Worm (Caenorhabditis elegans): ENCODE data around the gene math-19.
"Not testable (repeated sequence)": the region's sequence is repeated elsewhere in the genome, so short reads cannot be mapped to it uniquely, and the experiment has no call there.

The math-19 gene

DNA sequence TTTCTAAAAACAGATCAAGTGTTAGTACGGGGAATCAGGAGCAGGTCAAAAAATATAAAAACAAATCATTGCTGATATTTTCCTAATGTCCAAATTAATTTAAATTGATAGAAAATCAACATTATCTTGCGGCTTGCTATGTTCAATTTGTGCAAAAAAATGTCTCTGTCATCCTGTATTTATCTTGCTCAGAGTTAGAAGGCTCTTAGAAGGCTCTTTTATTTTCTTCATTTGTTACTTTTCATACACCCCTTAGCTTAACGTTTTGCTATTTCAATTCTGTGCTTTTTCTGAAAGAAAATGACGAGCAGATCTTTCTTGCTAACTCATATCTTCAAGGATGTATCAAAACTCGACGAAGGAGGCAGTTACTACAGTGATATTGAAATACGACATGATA is at the start of gene math-19:
math-19 (plus strand) TSS at position 301 of the 400 bp plus-strand sequence.
- not testable (repeated sequence) for TF ChIP-seq ztf-29 (GFP tag; IDR thresholded peaks at IDR 0.05); T22C8.4 (GFP tag; IDR thresholded peaks at IDR 0.05); klf-2 (GFP tag; conservative IDR thresholded peaks at IDR 0.05)

DNA sequence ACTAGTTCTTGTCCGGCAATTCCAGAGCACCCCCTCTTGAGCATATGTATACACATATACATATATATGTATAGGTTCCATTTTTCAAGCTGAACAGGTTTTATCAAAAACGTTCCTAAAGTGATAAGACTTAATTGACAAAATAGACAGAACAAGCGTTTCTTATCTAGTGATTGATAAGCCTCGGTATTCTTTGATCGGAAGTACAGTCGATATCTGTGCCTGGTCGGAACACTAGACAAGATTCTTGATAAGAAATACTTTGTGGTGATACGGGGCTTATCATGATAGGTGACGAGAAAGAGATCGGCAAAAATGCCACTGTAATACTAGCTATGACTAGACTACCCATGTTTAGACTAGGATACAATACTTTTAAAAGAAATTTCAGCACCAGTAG is 49.5 kb upstream of the math-19 start:
- no peak for TF ChIP-seq ztf-23 (GFP tag; IDR thresholded peaks at IDR 0.05)
- TF ChIP-seq med-1 (GFP tag; optimal IDR thresholded peaks at IDR 0.05; ENCODE audit: insufficient read depth): no peak
- TF ChIP-seq klf-2 (GFP tag; conservative IDR thresholded peaks at IDR 0.05): no peak
- no peak for TF ChIP-seq cog-1 (tag; optimal IDR thresholded peaks at IDR 0.05)
- TF ChIP-seq tab-1 (GFP tag; IDR thresholded peaks at IDR 0.05): no peak
- TF ChIP-seq ref-1 (GFP tag; conservative IDR thresholded peaks at IDR 0.05): no peak
- no peak for TF ChIP-seq flt-1 (GFP tag; IDR thresholded peaks at IDR 0.05)
- TF ChIP-seq ztf-29 (GFP tag; IDR thresholded peaks at IDR 0.05): no peak
- no peak for TF ChIP-seq T22C8.4 (GFP tag; IDR thresholded peaks at IDR 0.05)

DNA sequence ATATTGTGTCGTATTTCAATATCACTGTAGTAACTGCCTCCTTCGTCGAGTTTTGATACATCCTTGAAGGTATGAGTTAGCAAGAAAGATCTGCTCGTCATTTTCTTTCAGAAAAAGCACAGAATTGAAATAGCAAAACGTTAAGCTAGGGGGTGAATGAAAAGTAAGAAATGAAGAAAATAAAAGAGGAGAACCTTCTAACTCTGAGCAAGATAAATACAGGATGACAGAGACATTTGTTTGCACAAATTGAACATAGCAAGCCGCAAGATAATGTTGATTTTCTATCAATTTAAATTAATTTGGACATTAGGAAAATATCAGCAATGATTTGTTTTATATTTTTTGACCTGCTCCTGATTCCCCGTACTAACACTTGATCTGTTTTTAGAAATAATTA is 43.1 kb upstream of the math-19 start, which contains the start of gene math-49:
math-49 (minus strand) TSS at position 101 of the 400 bp plus-strand sequence.
- TF ChIP-seq klf-2 (GFP tag; conservative IDR thresholded peaks at IDR 0.05); flt-1 (GFP tag; IDR thresholded peaks at IDR 0.05); med-1 (GFP tag; optimal IDR thresholded peaks at IDR 0.05; ENCODE audit: insufficient read depth): not testable (repeated sequence)

DNA sequence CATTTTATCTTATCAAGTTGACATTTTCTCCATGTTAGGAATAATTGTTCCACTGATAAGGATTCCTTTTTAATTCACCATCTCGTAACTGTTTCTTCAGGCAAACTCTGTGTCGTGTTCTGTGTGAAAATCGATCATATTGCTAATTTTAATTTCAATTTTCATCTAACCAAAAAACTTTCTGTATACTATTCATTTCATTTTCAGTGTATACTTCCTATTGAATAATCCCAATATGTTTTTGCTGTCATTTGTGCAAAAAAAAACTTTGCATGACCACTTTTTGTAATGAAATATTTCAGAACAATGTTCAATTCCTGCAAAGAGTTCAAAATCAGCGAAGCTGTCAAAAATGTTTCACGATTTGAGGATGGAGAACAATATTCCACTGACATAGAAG is 11.7 kb upstream of the math-19 start, which contains the start of gene Y16E11A.4:
Y16E11A.4 (plus strand) TSS at position 301 of the 400 bp plus-strand sequence.
- TF ChIP-seq tab-1 (GFP tag; IDR thresholded peaks at IDR 0.05) (no peak), ztf-29 (GFP tag; IDR thresholded peaks at IDR 0.05) (no peak), ref-1 (GFP tag; conservative IDR thresholded peaks at IDR 0.05) (no peak), ztf-23 (GFP tag; IDR thresholded peaks at IDR 0.05) (no peak), T22C8.4 (GFP tag; IDR thresholded peaks at IDR 0.05) (no peak), med-1 (GFP tag; optimal IDR thresholded peaks at IDR 0.05; ENCODE audit: insufficient read depth) (no peak), klf-2 (GFP tag; conservative IDR thresholded peaks at IDR 0.05) (no peak), flt-1 (GFP tag; IDR thresholded peaks at IDR 0.05) (no peak), cog-1 (tag; optimal IDR thresholded peaks at IDR 0.05) (no peak)

DNA sequence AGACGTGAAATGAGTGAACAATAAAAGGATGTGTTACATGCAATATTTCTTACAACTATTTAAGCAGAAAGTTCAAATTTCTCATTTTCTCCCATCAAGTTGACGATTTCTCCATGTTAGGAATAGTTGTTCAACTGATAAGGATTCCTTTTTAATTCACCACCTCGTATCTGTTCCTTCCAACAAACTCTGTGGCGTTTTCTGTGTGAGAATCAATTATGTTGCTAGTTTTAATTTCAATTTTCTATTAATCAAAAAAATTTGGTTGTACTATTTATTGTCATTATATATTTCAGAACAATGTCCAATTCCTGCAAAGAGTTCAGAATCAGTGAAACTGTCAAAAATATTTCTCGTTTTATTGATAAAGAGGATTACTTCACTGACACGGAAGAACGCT is 9.7 kb upstream of the math-19 start, which contains the start of gene math-44:
math-44 (plus strand) TSS at position 301 of the 400 bp plus-strand sequence.
- TF ChIP-seq cog-1 (tag; optimal IDR thresholded peaks at IDR 0.05) (no peak), ztf-29 (GFP tag; IDR thresholded peaks at IDR 0.05) (no peak), med-1 (GFP tag; optimal IDR thresholded peaks at IDR 0.05; ENCODE audit: insufficient read depth) (no peak), ref-1 (GFP tag; conservative IDR thresholded peaks at IDR 0.05) (no peak), ztf-23 (GFP tag; IDR thresholded peaks at IDR 0.05) (no peak), tab-1 (GFP tag; IDR thresholded peaks at IDR 0.05) (no peak), klf-2 (GFP tag; conservative IDR thresholded peaks at IDR 0.05) (no peak), flt-1 (GFP tag; IDR thresholded peaks at IDR 0.05) (no peak), T22C8.4 (GFP tag; IDR thresholded peaks at IDR 0.05) (no peak)

DNA sequence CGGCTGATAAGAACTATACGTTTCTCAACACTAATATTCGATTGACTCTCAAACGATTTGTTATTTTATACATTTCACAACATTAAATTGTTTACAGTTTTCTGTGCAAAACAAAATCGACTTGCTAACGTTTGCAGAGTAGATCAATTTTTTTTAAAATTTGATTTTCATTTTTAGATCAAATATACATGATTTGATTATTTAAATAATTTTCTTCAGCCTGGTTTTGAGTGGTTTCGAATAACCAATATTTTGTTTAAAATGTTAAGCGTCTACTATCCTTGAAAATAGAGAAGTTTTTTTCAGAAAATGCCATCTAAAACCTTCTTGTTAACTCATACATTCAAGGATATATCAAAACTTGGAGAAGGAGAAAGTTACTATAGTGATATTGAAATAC is 4.9 kb upstream of the math-19 start, which contains the start of gene math-21:
math-21 (plus strand) TSS at position 301 of the 400 bp plus-strand sequence.
- TF ChIP-seq ref-1 (GFP tag; conservative IDR thresholded peaks at IDR 0.05) (no peak), ztf-29 (GFP tag; IDR thresholded peaks at IDR 0.05) (no peak), med-1 (GFP tag; optimal IDR thresholded peaks at IDR 0.05; ENCODE audit: insufficient read depth) (no peak), cog-1 (tag; optimal IDR thresholded peaks at IDR 0.05) (no peak), ztf-23 (GFP tag; IDR thresholded peaks at IDR 0.05) (no peak), tab-1 (GFP tag; IDR thresholded peaks at IDR 0.05) (no peak), flt-1 (GFP tag; IDR thresholded peaks at IDR 0.05) (no peak), klf-2 (GFP tag; conservative IDR thresholded peaks at IDR 0.05) (no peak), T22C8.4 (GFP tag; IDR thresholded peaks at IDR 0.05) (no peak)

DNA sequence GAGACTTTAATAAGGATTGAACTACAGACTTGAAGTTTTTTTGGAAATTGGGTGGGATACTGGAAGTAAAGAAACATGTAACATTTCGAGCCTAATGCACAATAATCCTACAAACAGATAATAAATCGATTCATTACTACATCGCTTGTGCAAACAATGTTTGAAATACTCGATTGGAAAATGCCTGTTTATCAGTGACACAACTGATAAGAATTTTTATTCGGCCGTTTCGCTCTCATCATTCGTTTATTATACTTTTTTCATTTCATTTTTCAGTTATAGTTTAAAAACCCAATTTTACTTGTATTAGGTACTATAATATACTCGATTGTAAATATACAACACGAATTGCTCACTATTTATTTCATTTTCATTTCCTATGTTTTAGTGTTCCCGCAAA is 2.9 kb upstream of the math-19 start:
- TF ChIP-seq tab-1 (GFP tag; IDR thresholded peaks at IDR 0.05) (no peak), cog-1 (tag; optimal IDR thresholded peaks at IDR 0.05) (no peak), ref-1 (GFP tag; conservative IDR thresholded peaks at IDR 0.05) (no peak), ztf-29 (GFP tag; IDR thresholded peaks at IDR 0.05) (no peak), flt-1 (GFP tag; IDR thresholded peaks at IDR 0.05) (no peak), ztf-23 (GFP tag; IDR thresholded peaks at IDR 0.05) (no peak), T22C8.4 (GFP tag; IDR thresholded peaks at IDR 0.05) (no peak), med-1 (GFP tag; optimal IDR thresholded peaks at IDR 0.05; ENCODE audit: insufficient read depth) (no peak), klf-2 (GFP tag; conservative IDR thresholded peaks at IDR 0.05) (no peak)

DNA sequence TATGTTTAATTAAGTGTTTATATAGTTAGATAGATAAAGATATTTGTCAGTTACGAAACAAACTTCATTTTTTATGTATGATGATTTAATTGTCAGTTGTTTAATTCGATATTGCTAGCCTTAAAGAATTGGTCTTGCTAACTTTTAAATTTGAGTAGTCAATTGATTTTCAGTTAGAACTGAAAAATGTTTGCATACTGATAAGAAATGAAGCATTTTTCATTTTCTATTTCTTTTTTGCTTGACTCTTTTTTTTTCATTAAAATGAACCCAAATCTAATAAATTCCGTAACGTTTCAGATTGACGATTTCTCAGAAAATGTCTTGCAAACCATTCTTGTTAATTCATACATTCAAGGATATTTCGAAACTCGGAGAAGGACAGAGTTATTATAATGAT is 2.4 kb upstream of the math-19 start, which contains the start of gene math-20:
math-20 (plus strand) TSS at position 301 of the 400 bp plus-strand sequence.
- no peak for TF ChIP-seq ztf-23 (GFP tag; IDR thresholded peaks at IDR 0.05)
- TF ChIP-seq ref-1 (GFP tag; conservative IDR thresholded peaks at IDR 0.05): no peak
- no peak for TF ChIP-seq klf-2 (GFP tag; conservative IDR thresholded peaks at IDR 0.05)
- TF ChIP-seq tab-1 (GFP tag; IDR thresholded peaks at IDR 0.05): no peak
- TF ChIP-seq cog-1 (tag; optimal IDR thresholded peaks at IDR 0.05): no peak
- no peak for TF ChIP-seq med-1 (GFP tag; optimal IDR thresholded peaks at IDR 0.05; ENCODE audit: insufficient read depth)
- no peak for TF ChIP-seq ztf-29 (GFP tag; IDR thresholded peaks at IDR 0.05)
- TF ChIP-seq T22C8.4 (GFP tag; IDR thresholded peaks at IDR 0.05): no peak
- no peak for TF ChIP-seq flt-1 (GFP tag; IDR thresholded peaks at IDR 0.05)

DNA sequence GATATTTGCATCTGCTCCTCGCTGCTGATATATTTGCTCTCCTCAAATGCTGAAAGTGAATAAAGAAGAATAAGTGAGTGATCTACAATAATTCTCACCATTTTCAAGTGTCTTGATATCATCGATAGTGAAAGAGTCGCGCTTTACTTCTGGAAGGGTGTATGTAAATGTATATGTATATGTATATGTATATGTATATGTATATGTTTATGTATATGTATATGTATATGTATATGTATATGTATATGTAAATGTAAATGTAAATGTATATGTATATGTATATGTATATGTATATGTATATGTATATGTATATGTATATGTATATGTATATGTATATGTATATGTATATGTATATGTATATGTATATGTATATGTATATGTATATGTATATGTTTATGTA is 2.1 kb downstream of the math-19 start, which contains the start of gene ceh-84:
ceh-84 (minus strand) TSS at position 101 of the 400 bp plus-strand sequence.
- TF ChIP-seq med-1 (GFP tag; optimal IDR thresholded peaks at IDR 0.05; ENCODE audit: insufficient read depth); ztf-23 (GFP tag; IDR thresholded peaks at IDR 0.05); tab-1 (GFP tag; IDR thresholded peaks at IDR 0.05): not testable (repeated sequence)

DNA sequence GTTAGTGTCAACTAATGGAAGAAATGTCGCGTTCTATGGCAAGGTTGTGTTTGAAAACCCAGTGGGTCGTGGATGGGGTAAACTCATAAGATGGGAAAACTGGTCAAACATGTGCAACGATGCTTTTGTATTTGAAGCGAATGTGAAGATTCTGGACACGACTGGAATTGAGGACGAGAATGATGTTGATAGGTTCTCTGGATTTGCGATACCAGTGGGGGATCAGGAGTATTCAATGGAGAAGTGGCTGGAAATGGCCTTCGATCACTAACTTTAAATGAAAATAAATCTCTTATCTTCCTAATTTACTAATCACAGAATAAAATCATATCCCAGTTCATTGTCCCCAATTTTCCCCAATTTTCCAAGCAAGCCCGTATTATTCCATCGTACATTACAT is 12.5 kb downstream of the math-19 start:
- TF ChIP-seq ztf-29 (GFP tag; IDR thresholded peaks at IDR 0.05): no peak
- TF ChIP-seq T22C8.4 (GFP tag; IDR thresholded peaks at IDR 0.05): no peak

Measured in whole organism, midembryonic.